Fruit fly (Drosophila melanogaster): ENCODE data around the gene CG10587.
A peak's percentile ranks its signal among the peaks of the same experiment; 100 is the strongest.

The CG10587 gene

DNA sequence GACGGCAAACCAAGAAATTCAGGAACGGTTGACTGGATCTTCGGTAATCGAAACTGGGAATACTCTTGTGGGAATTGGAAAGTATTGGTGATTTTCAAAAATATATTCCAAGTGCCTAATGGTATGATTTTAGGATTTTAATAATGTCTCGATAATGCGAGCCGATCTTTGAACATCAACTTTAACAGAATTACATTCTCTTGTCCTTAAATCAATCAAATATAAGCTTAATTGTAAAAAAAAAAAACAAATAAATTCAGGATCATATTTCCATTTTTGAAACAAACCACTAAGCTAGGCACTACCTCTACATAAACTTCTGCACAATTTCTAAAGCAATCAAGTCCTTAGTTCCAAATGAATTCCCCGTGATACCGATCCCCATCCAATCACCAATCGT lies 14.0 kb downstream of the CG10587 start:
- TF ChIP-seq toe (GFP tag; optimal IDR thresholded peaks at IDR 0.05): no peak
- TF ChIP-seq CG5204 (GFP tag; optimal IDR thresholded peaks at IDR 0.05): no peak
- no peak for TF ChIP-seq CG11617 (GFP tag; optimal IDR thresholded peaks at IDR 0.05)
- TF ChIP-seq Crg-1 (GFP tag; optimal IDR thresholded peaks at IDR 0.05): no peak
- no peak for TF ChIP-seq CG7045 (GFP tag; optimal IDR thresholded peaks at IDR 0.05)
- TF ChIP-seq ovo (GFP tag; optimal IDR thresholded peaks at IDR 0.05): no peak
- no peak for TF ChIP-seq cic (GFP tag; optimal IDR thresholded peaks at IDR 0.05)
- TF ChIP-seq CG33017 (tag; optimal IDR thresholded peaks at IDR 0.05): no peak
- no peak for TF ChIP-seq Clk (GFP tag; optimal IDR thresholded peaks at IDR 0.05)
- TF ChIP-seq CG14711 (tag; optimal IDR thresholded peaks at IDR 0.05): no peak

DNA sequence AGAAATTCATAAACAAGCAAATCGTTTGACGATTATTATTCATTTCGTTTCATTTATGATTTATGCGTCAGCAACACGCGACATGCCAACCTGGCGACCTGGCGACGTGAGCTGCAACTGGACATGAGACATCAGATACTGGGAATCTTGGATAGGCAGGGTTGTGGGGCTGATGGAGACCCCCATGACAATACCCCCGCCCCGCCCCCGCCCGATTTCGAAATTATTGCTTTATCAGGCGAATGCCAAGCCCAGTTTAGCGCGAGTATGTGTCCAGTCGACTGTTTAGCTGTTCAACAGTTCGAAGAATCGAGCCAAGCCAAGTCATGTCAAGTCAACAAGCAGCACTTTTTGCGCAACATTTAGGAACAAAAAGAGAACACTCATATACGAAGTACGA lies 15.4 kb downstream of the CG10587 start:
- TF ChIP-seq CG7101 (tag; optimal IDR thresholded peaks at IDR 0.05): no peak
- no peak for TF ChIP-seq CG11617 (GFP tag; optimal IDR thresholded peaks at IDR 0.05)
- no peak for TF ChIP-seq CG7045 (GFP tag; optimal IDR thresholded peaks at IDR 0.05)
- TF ChIP-seq bab1 (GFP tag; optimal IDR thresholded peaks at IDR 0.05): peak; percentile 22
- TF ChIP-seq tj (GFP tag; optimal IDR thresholded peaks at IDR 0.05): peak; percentile 98
- no peak for TF ChIP-seq toe (GFP tag; optimal IDR thresholded peaks at IDR 0.05)
- no peak for TF ChIP-seq Clk (GFP tag; optimal IDR thresholded peaks at IDR 0.05)
- TF ChIP-seq Hr96 (GFP tag; optimal IDR thresholded peaks at IDR 0.05): no peak
- TF ChIP-seq CG5204 (GFP tag; optimal IDR thresholded peaks at IDR 0.05): no peak

DNA sequence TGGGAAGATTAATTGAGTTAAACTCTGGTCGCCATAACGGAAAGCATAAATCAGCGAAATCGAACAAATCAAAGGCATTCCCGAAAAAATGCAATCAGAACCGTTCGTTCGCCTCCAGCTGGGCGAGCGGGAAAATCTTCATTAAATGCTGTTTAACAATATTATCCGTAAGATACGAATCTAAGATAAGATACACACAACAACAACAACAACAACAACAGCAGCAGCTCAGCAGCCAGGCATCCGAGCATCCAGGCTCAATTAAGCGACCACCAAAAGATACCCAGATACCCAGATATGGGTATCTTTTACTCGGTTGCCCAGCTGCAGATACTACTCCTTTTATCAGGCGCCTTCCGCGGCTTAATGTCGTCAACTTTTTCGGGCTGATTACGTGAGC lies 16.3 kb downstream of the CG10587 start:
- no peak for TF ChIP-seq Clk (GFP tag; optimal IDR thresholded peaks at IDR 0.05)
- no peak for TF ChIP-seq cic (GFP tag; optimal IDR thresholded peaks at IDR 0.05)
- no peak for TF ChIP-seq kay (GFP tag; ENCODE audit: borderline replicate concordance)
- TF ChIP-seq CG14711 (tag; optimal IDR thresholded peaks at IDR 0.05): no peak

DNA sequence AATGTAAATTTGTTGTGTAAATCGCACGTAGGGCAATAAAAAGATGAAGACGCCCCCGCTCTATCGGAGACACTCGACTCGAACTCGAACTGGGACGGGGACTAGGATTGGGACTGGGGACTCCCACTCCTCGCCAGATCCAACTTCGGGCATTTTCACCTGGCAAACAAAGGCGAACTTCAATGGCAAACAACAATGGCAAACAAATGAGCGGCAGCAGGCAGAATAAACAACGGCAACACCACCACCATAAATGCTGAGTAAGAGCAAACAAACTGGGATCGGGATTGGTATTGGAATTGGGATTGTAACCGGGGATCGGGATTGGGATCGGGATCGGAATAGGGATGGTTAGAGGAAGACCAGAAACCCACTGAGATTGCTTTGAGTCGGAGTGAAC lies 18.2 kb downstream of the CG10587 start:
- TF ChIP-seq cic (GFP tag; optimal IDR thresholded peaks at IDR 0.05): no peak
- no peak for TF ChIP-seq CG14711 (tag; optimal IDR thresholded peaks at IDR 0.05)
- no peak for TF ChIP-seq Crg-1 (GFP tag; optimal IDR thresholded peaks at IDR 0.05)
- no peak for TF ChIP-seq CG33017 (tag; optimal IDR thresholded peaks at IDR 0.05)
- TF ChIP-seq pad (GFP tag; optimal IDR thresholded peaks at IDR 0.05): no peak
- TF ChIP-seq Hr96 (GFP tag; optimal IDR thresholded peaks at IDR 0.05): no peak

DNA sequence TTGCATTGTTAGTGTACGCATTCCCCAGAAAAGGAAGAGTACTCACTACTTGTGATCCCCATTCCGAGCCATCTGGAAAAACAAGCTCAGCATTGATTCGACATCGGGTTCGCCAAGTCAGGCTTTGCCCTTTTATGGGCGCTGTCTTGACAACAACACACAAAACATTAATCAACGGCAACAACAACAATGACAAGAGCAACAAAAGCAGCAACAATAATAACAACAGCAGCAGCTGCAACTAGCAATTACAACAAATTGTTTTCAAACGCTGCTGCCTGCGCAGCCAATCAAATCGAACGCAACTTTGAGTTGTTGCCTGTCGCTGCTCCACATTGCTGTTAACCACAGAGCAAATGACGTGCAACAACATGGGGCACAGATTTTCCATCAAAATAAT lies 20.3 kb downstream of the CG10587 start:
- no peak for TF ChIP-seq CG33017 (tag; optimal IDR thresholded peaks at IDR 0.05)
- no peak for TF ChIP-seq CG1620 (GFP tag; optimal IDR thresholded peaks at IDR 0.05)
- TF ChIP-seq CG7045 (GFP tag; optimal IDR thresholded peaks at IDR 0.05): no peak
- TF ChIP-seq CG7101 (tag; optimal IDR thresholded peaks at IDR 0.05): no peak
- no peak for TF ChIP-seq CG12768 (GFP tag; optimal IDR thresholded peaks at IDR 0.05)
- TF ChIP-seq CG5204 (GFP tag; optimal IDR thresholded peaks at IDR 0.05): no peak
- no peak for TF ChIP-seq Crg-1 (GFP tag; optimal IDR thresholded peaks at IDR 0.05)
- TF ChIP-seq cic (GFP tag; optimal IDR thresholded peaks at IDR 0.05): no peak
- TF ChIP-seq CG14711 (tag; optimal IDR thresholded peaks at IDR 0.05): no peak
- no peak for TF ChIP-seq ovo (GFP tag; optimal IDR thresholded peaks at IDR 0.05)
- TF ChIP-seq Hr96 (GFP tag; optimal IDR thresholded peaks at IDR 0.05): no peak
- no peak for TF ChIP-seq pad (GFP tag; optimal IDR thresholded peaks at IDR 0.05)
- TF ChIP-seq CG11617 (GFP tag; optimal IDR thresholded peaks at IDR 0.05): no peak
- TF ChIP-seq bab1 (GFP tag; optimal IDR thresholded peaks at IDR 0.05): no peak
- TF ChIP-seq kay (GFP tag; ENCODE audit: borderline replicate concordance): no peak
- TF ChIP-seq tj (GFP tag; optimal IDR thresholded peaks at IDR 0.05): no peak
- no peak for TF ChIP-seq Clk (GFP tag; optimal IDR thresholded peaks at IDR 0.05)
- no peak for TF ChIP-seq toe (GFP tag; optimal IDR thresholded peaks at IDR 0.05)
- TF ChIP-seq cnc (optimal IDR thresholded peaks at IDR 0.05): no peak

DNA sequence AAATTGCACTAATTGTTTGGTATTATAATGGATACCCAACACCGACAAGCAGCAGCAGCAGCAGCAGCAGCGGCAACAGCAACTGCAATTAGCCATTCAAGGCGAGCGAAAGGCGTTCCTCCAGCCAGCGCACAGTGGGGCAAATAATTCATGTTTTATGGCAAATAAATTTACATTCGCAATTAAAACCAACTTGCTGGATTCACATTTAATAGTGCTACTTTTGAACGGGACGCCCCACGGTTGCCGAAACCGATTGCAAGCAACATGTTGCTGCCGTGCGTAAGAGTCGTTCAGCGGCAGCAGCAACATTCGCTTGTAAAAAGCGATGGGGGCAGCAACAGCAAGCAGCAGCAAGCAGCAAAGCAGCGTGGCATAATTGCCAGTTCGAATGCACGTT lies 28.6 kb downstream of the CG10587 start:
- TF ChIP-seq CG7045 (GFP tag; optimal IDR thresholded peaks at IDR 0.05) (no peak), CG11617 (GFP tag; optimal IDR thresholded peaks at IDR 0.05) (no peak), ovo (GFP tag; optimal IDR thresholded peaks at IDR 0.05) (no peak), Mnt (GFP tag; optimal IDR thresholded peaks at IDR 0.05) (no peak), toe (GFP tag; optimal IDR thresholded peaks at IDR 0.05) (no peak), kay (GFP tag; ENCODE audit: borderline replicate concordance) (no peak), Clk (GFP tag; optimal IDR thresholded peaks at IDR 0.05) (no peak), cnc (optimal IDR thresholded peaks at IDR 0.05) (no peak), Hr96 (GFP tag; optimal IDR thresholded peaks at IDR 0.05) (no peak), cic (GFP tag; optimal IDR thresholded peaks at IDR 0.05) (no peak), pad (GFP tag; optimal IDR thresholded peaks at IDR 0.05) (no peak), bab1 (GFP tag; optimal IDR thresholded peaks at IDR 0.05) (no peak)

DNA sequence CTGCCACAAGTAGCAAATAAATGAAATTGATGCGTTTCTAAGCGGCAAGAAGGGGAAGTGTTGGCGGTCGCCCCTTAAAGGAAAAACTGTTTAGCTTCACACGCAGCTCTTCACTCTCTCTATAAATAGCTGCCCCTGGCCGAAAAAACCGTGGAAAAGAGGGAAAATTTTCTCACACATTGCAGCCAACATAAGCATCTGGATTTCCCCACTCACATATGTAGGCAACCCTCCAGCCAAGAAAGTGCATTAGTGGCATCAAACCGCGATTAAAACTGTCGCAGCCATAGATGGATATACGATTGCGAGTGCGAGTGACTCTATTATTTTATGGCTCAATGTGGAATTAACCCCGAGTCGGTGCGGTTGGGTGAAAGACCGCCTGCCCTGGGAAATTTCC lies 29.8 kb downstream of the CG10587 start:
- TF ChIP-seq Mnt (GFP tag; optimal IDR thresholded peaks at IDR 0.05): no peak

DNA sequence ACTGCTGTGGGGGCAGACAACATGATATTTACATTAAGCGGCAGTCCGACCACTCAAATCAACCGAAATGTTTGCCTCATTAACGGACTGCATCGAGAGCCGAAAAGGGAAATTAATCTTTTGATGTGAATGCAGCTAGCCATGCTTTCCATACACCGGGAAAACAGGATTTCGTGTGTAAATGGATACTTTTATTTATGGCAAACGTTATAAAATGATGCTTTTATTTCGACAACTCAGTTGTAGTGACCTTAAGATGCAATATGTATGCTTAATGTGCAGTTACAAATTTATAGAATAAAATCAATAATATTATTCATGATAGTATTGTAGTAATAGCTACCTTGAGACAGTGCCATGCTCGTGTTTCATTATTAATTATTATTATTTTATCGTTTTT lies 30.8 kb downstream of the CG10587 start:
- TF ChIP-seq CG7101 (tag; optimal IDR thresholded peaks at IDR 0.05) (no peak), ovo (GFP tag; optimal IDR thresholded peaks at IDR 0.05) (no peak), CG1620 (GFP tag; optimal IDR thresholded peaks at IDR 0.05) (no peak), CG11617 (GFP tag; optimal IDR thresholded peaks at IDR 0.05) (no peak), Clk (GFP tag; optimal IDR thresholded peaks at IDR 0.05) (no peak), tj (GFP tag; optimal IDR thresholded peaks at IDR 0.05) (no peak), CG7045 (GFP tag; optimal IDR thresholded peaks at IDR 0.05) (no peak)
